Worm (Caenorhabditis elegans) whole organism, L4 larva: Measurements from ENCODE around the gene M110.8.

ENCODE experiments used
- aha-1 ChIP-seq: fragments of 150-350 bp; peaks from one replicate; lab custom pipeline; 2014; ENCODE audit warnings: missing biosample characterization, missing genetic modification characterization
- ama-1 ChIP-seq: fragments of 150-350 bp; optimal IDR thresholded peaks from 2 replicates; lab custom pipeline; 2014; ENCODE audit warnings: inconsistent platforms, mixed read lengths

ce11 chrII:8185016-8185493 is 24.3 kb downstream of the M110.8 start, which contains the start of the genes mig-5 and cct-1:
- TF ChIP-seq ama-1 (lab: Kevin White, UChicago), result no peak
- TF ChIP-seq aha-1 (tag; lab: Kevin White, UChicago), result peak; percentile 85
